Worm (Caenorhabditis elegans): ENCODE data around the gene K06A4.10.
A peak's percentile ranks its signal among the peaks of the same experiment; 100 is the strongest.

The K06A4.10 gene

DNA sequence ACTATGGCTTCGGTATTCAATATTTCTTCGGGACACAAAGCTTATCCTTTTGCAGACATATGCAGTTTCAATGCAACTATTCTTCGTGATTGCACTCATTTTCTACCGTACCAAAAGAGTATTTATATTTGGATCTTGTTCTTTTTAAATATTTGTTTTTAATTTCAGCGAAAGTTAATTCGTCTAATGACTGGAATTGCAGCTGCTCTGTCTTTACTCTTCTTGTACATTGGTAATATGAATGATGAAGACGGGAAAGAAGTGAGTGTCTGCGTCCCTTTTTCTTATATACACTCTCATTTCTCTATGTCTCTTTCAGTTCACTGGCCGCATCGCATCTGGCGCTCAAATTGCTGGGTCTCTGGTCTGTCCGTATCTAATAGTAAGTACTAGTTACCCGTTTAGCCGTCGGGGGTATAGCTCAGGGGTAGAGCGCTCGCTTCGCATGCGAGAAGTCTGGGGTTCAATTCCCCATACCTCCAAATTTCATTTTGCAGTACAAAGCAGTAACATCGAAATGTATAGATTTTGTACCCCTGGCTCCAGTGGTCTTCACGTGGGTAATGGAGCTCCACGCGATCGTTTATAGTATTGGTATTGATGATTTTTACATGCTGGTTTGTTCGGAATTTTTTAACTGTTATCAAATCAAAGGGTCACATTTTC lies 13.7 kb upstream of the K06A4.10 start:
- TF ChIP-seq dpl-1 (GFP tag; optimal IDR thresholded peaks at IDR 0.05) (peak; percentile 12 to 51 (median 49)), fos-1 (tag; optimal IDR thresholded peaks at IDR 0.05) (peak; percentile 63), isw-1 (GFP tag; IDR thresholded peaks at IDR 0.05) (peak; percentile 46), vab-15 (tag; optimal IDR thresholded peaks at IDR 0.05) (no peak), unc-30 (tag; optimal IDR thresholded peaks at IDR 0.05) (no peak), aly-2 (tag; optimal IDR thresholded peaks at IDR 0.05) (peak; percentile 19), zip-4 (GFP tag; optimal IDR thresholded peaks at IDR 0.05) (no peak), Y116A8C.19 (tag; optimal IDR thresholded peaks at IDR 0.05; ENCODE audit: borderline replicate concordance) (no peak), nhr-76 (tag; optimal IDR thresholded peaks at IDR 0.05) (no peak), nhr-90 (tag; optimal IDR thresholded peaks at IDR 0.05; ENCODE audit: poor library complexity) (peak; percentile 83), fkh-8 (tag; optimal IDR thresholded peaks at IDR 0.05) (peak; percentile 68), ceh-8 (GFP tag; optimal IDR thresholded peaks at IDR 0.05) (peak; percentile 62), unc-98 (GFP tag; IDR thresholded peaks at IDR 0.05) (peak; percentile 43; the same call in 1 of the 2 replicates), grh-1 (GFP tag; IDR thresholded peaks at IDR 0.05) (peak; percentile 41), mab-9 (GFP tag; IDR thresholded peaks at IDR 0.05) (peak; percentile 60), nhr-12 (tag; optimal IDR thresholded peaks at IDR 0.05) (no peak), nhr-47 (tag; optimal IDR thresholded peaks at IDR 0.05) (peak; percentile 87), lin-13 (GFP tag; optimal IDR thresholded peaks at IDR 0.05) (no peak), C34B4.2 (tag; optimal IDR thresholded peaks at IDR 0.05) (no peak), ets-5 (GFP tag; IDR thresholded peaks at IDR 0.05) (no peak), efl-1 (optimal IDR thresholded peaks at IDR 0.05) (peak; percentile 54 to 57), efl-1 (GFP tag; optimal IDR thresholded peaks at IDR 0.05 in 1 of 2) (peak; percentile 34 to 95), lsy-2 (tag; optimal IDR thresholded peaks at IDR 0.05) (peak; percentile 56 to 71), mef-2 (tag; optimal IDR thresholded peaks at IDR 0.05) (no peak), nhr-85 (tag) (peak; percentile 83), F16B12.6 (tag; optimal IDR thresholded peaks at IDR 0.05) (peak; percentile 6), aha-1 (tag; optimal IDR thresholded peaks at IDR 0.05) (no peak), xbp-1 (tag; optimal IDR thresholded peaks at IDR 0.05) (peak; percentile 69), C04F5.9 (tag; optimal IDR thresholded peaks at IDR 0.05) (peak; percentile 30), nhr-84 (tag; optimal IDR thresholded peaks at IDR 0.05) (no peak), egl-27 (tag; optimal IDR thresholded peaks at IDR 0.05) (no peak), hlh-17 (GFP tag; optimal IDR thresholded peaks at IDR 0.05; ENCODE audit: borderline replicate concordance) (no peak), rnt-1 (tag; optimal IDR thresholded peaks at IDR 0.05) (peak; percentile 77), mep-1 (tag; optimal IDR thresholded peaks at IDR 0.05) (peak; percentile 75), dsc-1 (tag; optimal IDR thresholded peaks at IDR 0.05) (peak; percentile 81), sox-4 (tag; optimal IDR thresholded peaks at IDR 0.05) (peak; percentile 33), zag-1 (tag; optimal IDR thresholded peaks at IDR 0.05) (no peak), sup-37 (GFP tag; optimal IDR thresholded peaks at IDR 0.05) (no peak), hpl-2 (GFP tag; optimal IDR thresholded peaks at IDR 0.05) (no peak), pax-3 (tag; optimal IDR thresholded peaks at IDR 0.05) (peak; percentile 64), unc-130 (tag; optimal IDR thresholded peaks at IDR 0.05) (peak; percentile 44), snpc-4 (tag; optimal IDR thresholded peaks at IDR 0.05) (peak; percentile 95), nhr-237 (tag; optimal IDR thresholded peaks at IDR 0.05) (no peak), nhr-20 (tag; optimal IDR thresholded peaks at IDR 0.05) (peak; percentile 81), unc-86 (tag; optimal IDR thresholded peaks at IDR 0.05) (peak; percentile 66), nhr-77 (tag; optimal IDR thresholded peaks at IDR 0.05) (peak; percentile 65), elt-3 (tag; optimal IDR thresholded peaks at IDR 0.05) (peak in 2 of 6 experiments; percentile 18 to 45), lin-35 (GFP tag; optimal IDR thresholded peaks at IDR 0.05) (peak; percentile 61), nhr-19 (GFP tag; conservative IDR thresholded peaks at IDR 0.05) (peak; percentile 81), alr-1 (tag; optimal IDR thresholded peaks at IDR 0.05; ENCODE audit: borderline replicate concordance) (no peak), egl-13 (tag; optimal IDR thresholded peaks at IDR 0.05) (peak; percentile 67), ceh-90 (tag; optimal IDR thresholded peaks at IDR 0.05) (no peak)

All from whole organism, L1 larva.